Worm (Caenorhabditis elegans) whole organism, late embryonic: ENCODE measurements around the gene ZK512.4.

Experiments used
- K02D7.2 ChIP-seq: sonication (generic microtip); optimal IDR thresholded peaks from 2 replicates; lab custom pipeline; 2017; ENCODE audit warnings: mild to moderate bottlenecking, missing genetic modification characterization, missing compliant biosample characterization
- K09A11.1 ChIP-seq: sonication (generic microtip); optimal IDR thresholded peaks from 2 replicates; lab custom pipeline; 2017; ENCODE audit warnings: antibody characterized with exemption, mild to moderate bottlenecking, missing genetic modification characterization, missing compliant biosample characterization; ENCODE audit not compliant: insufficient read depth
- ahr-1 ChIP-seq: sonication (generic microtip); optimal IDR thresholded peaks from 2 replicates; lab custom pipeline; 2016; ENCODE audit warnings: missing genetic modification characterization, missing compliant biosample characterization
- ama-1 ChIP-seq: fragments of 150-350 bp; optimal IDR thresholded peaks from 2 replicates; lab custom pipeline; 2014
- ceh-14 ChIP-seq: sonication (generic microtip); optimal IDR thresholded peaks from 2 replicates; lab custom pipeline; 2016; ENCODE audit warnings: missing genotype, missing genetic modification characterization, missing compliant biosample characterization
- ceh-19 ChIP-seq: fragments of 200-800 bp; sonication (Bioruptor generic); optimal IDR thresholded peaks from 2 replicates; lab custom pipeline; 2018; ENCODE audit warnings: mild to moderate bottlenecking, missing genetic modification characterization, missing compliant biosample characterization
- ceh-2 ChIP-seq: sonication (generic microtip); optimal IDR thresholded peaks from 2 replicates; lab custom pipeline; 2016; ENCODE audit warnings: missing genotype, missing genetic modification characterization, missing compliant biosample characterization
- ceh-22 ChIP-seq: sonication (generic microtip); optimal IDR thresholded peaks from 2 replicates; lab custom pipeline; 2017; ENCODE audit warnings: missing biosample characterization, missing genetic modification characterization
- ceh-24 ChIP-seq: sonication (generic microtip); optimal IDR thresholded peaks from 2 replicates; lab custom pipeline; 2016; ENCODE audit warnings: mild to moderate bottlenecking, missing genetic modification characterization, missing compliant biosample characterization
- ceh-31 ChIP-seq: sonication (generic microtip); optimal IDR thresholded peaks from 2 replicates; lab custom pipeline; 2016; ENCODE audit warnings: missing genetic modification characterization, missing compliant biosample characterization
- ceh-34 ChIP-seq: sonication (generic microtip); optimal IDR thresholded peaks from 2 replicates; lab custom pipeline; 2016; ENCODE audit warnings: mild to moderate bottlenecking, missing genetic modification characterization, missing compliant biosample characterization
- ceh-45 ChIP-seq: fragments of 200-800 bp; sonication (Bioruptor generic); IDR thresholded peaks from 2 replicates; pipeline ENCODE4 v1.3.6; 2022; ENCODE audit warnings: missing genetic modification reagents, missing genetic modification characterization, missing compliant biosample characterization
- ceh-48 ChIP-seq: sonication (generic microtip); optimal IDR thresholded peaks from 2 replicates; lab custom pipeline; 2016; ENCODE audit warnings: missing genetic modification characterization, inconsistent platforms, missing compliant biosample characterization
- ceh-6 ChIP-seq: fragments of 200-800 bp; sonication (Bioruptor generic); optimal IDR thresholded peaks from 2 replicates; lab custom pipeline; 2018; ENCODE audit warnings: mild to moderate bottlenecking, missing genetic modification characterization, missing compliant biosample characterization
- ceh-9 ChIP-seq: sonication (generic microtip); optimal IDR thresholded peaks from 2 replicates; lab custom pipeline; 2016; ENCODE audit warnings: mild to moderate bottlenecking, missing genetic modification characterization, inconsistent platforms, missing compliant biosample characterization
- dve-1 ChIP-seq: sonication (generic microtip); optimal IDR thresholded peaks from 2 replicates; lab custom pipeline; 2017; ENCODE audit warnings: antibody characterized with exemption, mild to moderate bottlenecking, missing genetic modification characterization, missing compliant biosample characterization
- elt-2 ChIP-seq: sonication (generic microtip); optimal IDR thresholded peaks from 2 replicates; lab custom pipeline; 2016; ENCODE audit warnings: missing genetic modification reagents, missing genetic modification characterization, missing compliant biosample characterization
- ets-4 ChIP-seq: sonication (generic microtip); optimal IDR thresholded peaks from 2 replicates; lab custom pipeline; 2016; ENCODE audit warnings: missing genetic modification characterization, missing compliant biosample characterization
- fax-1 ChIP-seq: sonication (generic microtip); optimal IDR thresholded peaks from 2 replicates; lab custom pipeline; 2016; ENCODE audit warnings: missing genotype, missing genetic modification characterization, missing compliant biosample characterization
- gmeb-2 ChIP-seq: sonication (generic microtip); optimal IDR thresholded peaks from 2 replicates; lab custom pipeline; 2016; ENCODE audit warnings: missing genetic modification characterization, inconsistent platforms, missing compliant biosample characterization
- hlh-13 ChIP-seq: fragments of 200-800 bp; sonication (Bioruptor generic); optimal IDR thresholded peaks from 2 replicates; lab custom pipeline; 2018; ENCODE audit warnings: mild to moderate bottlenecking, missing genetic modification characterization, missing compliant biosample characterization
- hlh-15 ChIP-seq: sonication (generic microtip); optimal IDR thresholded peaks from 2 replicates; lab custom pipeline; 2016; ENCODE audit warnings: missing genetic modification characterization, missing compliant biosample characterization
- hlh-30 ChIP-seq: sonication (generic microtip); optimal IDR thresholded peaks from 2 replicates; lab custom pipeline; 2017; ENCODE audit warnings: antibody characterized with exemption, missing genetic modification characterization, missing compliant biosample characterization; ENCODE audit not compliant: insufficient read depth
- hlh-8 ChIP-seq: sonication (generic microtip); optimal IDR thresholded peaks from 2 replicates; lab custom pipeline; 2016; ENCODE audit warnings: missing genotype, missing genetic modification characterization, missing compliant biosample characterization
- mec-3 ChIP-seq: sonication (generic microtip); optimal IDR thresholded peaks from 2 replicates; lab custom pipeline; 2016; ENCODE audit warnings: borderline replicate concordance, missing genetic modification characterization, missing compliant biosample characterization
- nhr-11 ChIP-seq: fragments of 150-350 bp; optimal IDR thresholded peaks from 2 replicates; lab custom pipeline; 2014; ENCODE audit warnings: missing biosample characterization, missing genetic modification characterization
- odd-2 ChIP-seq: sonication (generic microtip); optimal IDR thresholded peaks from 2 replicates; lab custom pipeline; 2017; ENCODE audit warnings: antibody characterized with exemption, mild to moderate bottlenecking, missing genetic modification characterization, missing compliant biosample characterization
- pat-9 ChIP-seq: fragments of 200-800 bp; sonication (Bioruptor generic); optimal IDR thresholded peaks from 2 replicates; lab custom pipeline; 2018; ENCODE audit warnings: mild to moderate bottlenecking, missing genetic modification characterization, moderate library complexity, missing compliant biosample characterization
- pax-1 ChIP-seq: fragments of 150-350 bp; optimal IDR thresholded peaks from 2 replicates; lab custom pipeline; 2014; ENCODE audit warnings: missing biosample characterization, missing genetic modification characterization
- pha-4 ChIP-seq: fragments of 150-350 bp; optimal IDR thresholded peaks from 2 replicates; lab custom pipeline; 2018; ENCODE audit warnings: missing biosample characterization, missing genetic modification reagents, missing genetic modification characterization
- pros-1 ChIP-seq: fragments of 150-350 bp; optimal IDR thresholded peaks from 2 replicates; lab custom pipeline; 2014; ENCODE audit warnings: missing biosample characterization, missing genetic modification reagents, missing genetic modification characterization
- ref-2 ChIP-seq: sonication (generic microtip); optimal IDR thresholded peaks from 2 replicates; lab custom pipeline; 2016; ENCODE audit warnings: missing genetic modification characterization, missing compliant biosample characterization
- rnt-1 ChIP-seq: sonication (generic microtip); optimal IDR thresholded peaks from 2 replicates; lab custom pipeline; 2016; ENCODE audit warnings: missing genetic modification characterization, missing compliant biosample characterization
- sdc-2 ChIP-seq: sonication (generic microtip); optimal IDR thresholded peaks from 2 replicates; lab custom pipeline; 2016; ENCODE audit warnings: missing genotype, missing genetic modification characterization, missing compliant biosample characterization
- sox-2 ChIP-seq: fragments of 200-800 bp; sonication (Bioruptor generic); IDR thresholded peaks from 2 replicates; pipeline ENCODE4 v1.3.6; 2022; ENCODE audit warnings: missing genetic modification reagents, missing genetic modification characterization, missing compliant biosample characterization
- sox-4 ChIP-seq: sonication (generic microtip); optimal IDR thresholded peaks from 2 replicates; lab custom pipeline; 2017; ENCODE audit warnings: mild to moderate bottlenecking, missing genetic modification characterization, inconsistent platforms, missing compliant biosample characterization
- syd-9 ChIP-seq: sonication (generic microtip); optimal IDR thresholded peaks from 2 replicates; lab custom pipeline; 2016; ENCODE audit warnings: mild to moderate bottlenecking, missing genetic modification characterization, moderate library complexity, missing compliant biosample characterization
- tbx-2 ChIP-seq: sonication (generic microtip); optimal IDR thresholded peaks from 2 replicates; lab custom pipeline; 2016; ENCODE audit warnings: missing genetic modification characterization, missing compliant biosample characterization
- ttx-3 ChIP-seq: sonication (generic microtip); optimal IDR thresholded peaks from 2 replicates; lab custom pipeline; 2016; ENCODE audit warnings: missing genetic modification reagents, missing genetic modification characterization, missing compliant biosample characterization
- unc-42 ChIP-seq: sonication (generic microtip); optimal IDR thresholded peaks from 2 replicates; lab custom pipeline; 2016; ENCODE audit warnings: missing genotype, missing genetic modification characterization, missing compliant biosample characterization
- unc-86 ChIP-seq: sonication (generic microtip); optimal IDR thresholded peaks from 2 replicates; lab custom pipeline; 2016; ENCODE audit warnings: missing genetic modification characterization, missing compliant biosample characterization
- ztf-16 ChIP-seq: sonication (generic microtip); optimal IDR thresholded peaks from 2 replicates; lab custom pipeline; 2017; ENCODE audit warnings: missing genetic modification characterization, missing compliant biosample characterization

ZK512.4 gene

DNA sequence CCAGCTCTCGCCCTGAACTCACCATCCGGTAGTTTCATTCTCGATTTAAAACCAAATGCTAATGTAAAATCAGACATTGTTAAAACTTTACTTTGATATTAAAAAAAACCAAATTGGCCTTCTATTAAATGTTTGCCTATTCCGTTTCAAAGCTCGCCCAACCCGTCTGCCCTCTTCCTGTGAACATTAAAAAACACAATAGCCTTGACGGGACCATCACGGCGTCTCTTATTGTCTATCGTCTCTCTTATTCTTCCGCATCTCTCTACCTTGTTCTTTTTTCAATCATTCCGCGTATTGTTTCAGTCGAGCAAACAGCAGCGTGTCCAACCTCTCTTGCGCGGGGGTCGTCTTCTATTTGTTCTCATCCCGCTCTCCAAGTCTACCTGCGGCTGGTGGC lies 30.5 kb upstream of the ZK512.4 start, which contains the start of gene ZK512.1 (continued):
- TF ChIP-seq hlh-13 (GFP tag; lab: Kevin White, UChicago) (no peak), ceh-48 (tag; lab: Kevin White, UChicago) (no peak), elt-2 (tag; lab: Kevin White, UChicago) (no peak), ceh-24 (tag; lab: Kevin White, UChicago) (no peak), rnt-1 (tag; lab: Kevin White, UChicago) (no peak), ceh-19 (GFP tag; lab: Kevin White, UChicago) (no peak), unc-42 (no peak), ref-2 (tag; lab: Kevin White, UChicago) (no peak), ceh-2 (tag; lab: Kevin White, UChicago) (peak; percentile 38), hlh-30 (tag; lab: Kevin White, UChicago) (no peak), sox-4 (tag; lab: Kevin White, UChicago) (no peak), pha-4 (tag; lab: Kevin White, UChicago) (no peak)
- TF ChIP-seq, all 69 proteins: peak for 4

- TF ChIP-seq ceh-22 (no peak), ceh-6 (GFP tag; lab: Kevin White, UChicago) (no peak), ceh-14 (no peak), ceh-31 (tag; lab: Kevin White, UChicago) (no peak), ceh-45 (GFP tag; lab: Robert Waterston, UW) (no peak), ahr-1 (tag; lab: Kevin White, UChicago) (no peak), ttx-3 (tag; lab: Kevin White, UChicago) (no peak), sox-2 (no peak), rnt-1 (tag; lab: Kevin White, UChicago) (no peak), hlh-15 (no peak), tbx-2 (tag; lab: Kevin White, UChicago) (no peak), ceh-48 (tag; lab: Kevin White, UChicago) (no peak), pha-4 (tag; lab: Kevin White, UChicago) (no peak), gmeb-2 (tag; lab: Kevin White, UChicago) (no peak), ets-4 (tag; lab: Kevin White, UChicago) (no peak), unc-42 (no peak), sox-4 (tag; lab: Kevin White, UChicago) (no peak), pax-1 (no peak), hlh-13 (GFP tag; lab: Kevin White, UChicago) (no peak), fax-1 (tag; lab: Kevin White, UChicago) (no peak)
Observed at ce11 chrIII:9115745-9116144, 29.4 kb upstream of the ZK512.4 start.

ce11 chrIII:9118314-9118850 lies 26.8 kb upstream of the ZK512.4 start, which contains the start of gene grl-11:
grl-11 (minus strand) TSS chrIII:9118364.
- no peak for TF ChIP-seq K09A11.1 (tag; lab: Kevin White, UChicago)
- no peak for TF ChIP-seq pat-9
- no peak for TF ChIP-seq K02D7.2 (tag; lab: Kevin White, UChicago)
- TF ChIP-seq tbx-2 (tag; lab: Kevin White, UChicago), result no peak
- TF ChIP-seq dve-1 (tag; lab: Kevin White, UChicago), result no peak
- no peak for TF ChIP-seq unc-86
- TF ChIP-seq odd-2 (tag; lab: Kevin White, UChicago), result no peak
- TF ChIP-seq ceh-2 (tag; lab: Kevin White, UChicago), result no peak
- no peak for TF ChIP-seq hlh-8 (tag; lab: Kevin White, UChicago)
- TF ChIP-seq sox-2, result no peak
- no peak for TF ChIP-seq ceh-31 (tag; lab: Kevin White, UChicago)
- no peak for TF ChIP-seq pros-1 (tag; lab: Kevin White, UChicago)

ce11 chrIII:9118921-9119606 lies 26.1 kb upstream of the ZK512.4 start, which contains the start of gene ced-11:
ced-11 (plus strand) TSS chrIII:9119556.
- TF ChIP-seq ama-1 (lab: Kevin White, UChicago), result no peak
- no peak for TF ChIP-seq sdc-2
- no peak for TF ChIP-seq ceh-34
- TF ChIP-seq nhr-11 (tag; lab: Kevin White, UChicago), result no peak
- TF ChIP-seq ceh-9 (tag; lab: Kevin White, UChicago), result no peak
- no peak for TF ChIP-seq ztf-16 (tag; lab: Kevin White, UChicago)
- TF ChIP-seq sox-2, result no peak
- TF ChIP-seq syd-9 (tag; lab: Kevin White, UChicago), result no peak
- no peak for TF ChIP-seq ceh-6 (GFP tag; lab: Kevin White, UChicago)
- no peak for TF ChIP-seq mec-3
- no peak for TF ChIP-seq ets-4 (tag; lab: Kevin White, UChicago)
- no peak for TF ChIP-seq ref-2 (tag; lab: Kevin White, UChicago)
- TF ChIP-seq, all 69 proteins: peak for 0
